Fruit fly (Drosophila melanogaster) whole organism, prepupa: ENCODE results near the gene Gr93b.

Source experiments
- CG6792 ChIP-seq: fragments of 200-800 bp; sonication (Bioruptor generic); optimal IDR thresholded peaks from 3 replicates; lab custom pipeline; 2016; ENCODE audit warnings: missing biosample characterization, missing genetic modification characterization
- Lpt ChIP-seq: fragments of 200-800 bp; sonication (Bioruptor generic); optimal IDR thresholded peaks from 3 replicates; lab custom pipeline; 2016; ENCODE audit warnings: missing biosample characterization, missing genetic modification characterization

DNA sequence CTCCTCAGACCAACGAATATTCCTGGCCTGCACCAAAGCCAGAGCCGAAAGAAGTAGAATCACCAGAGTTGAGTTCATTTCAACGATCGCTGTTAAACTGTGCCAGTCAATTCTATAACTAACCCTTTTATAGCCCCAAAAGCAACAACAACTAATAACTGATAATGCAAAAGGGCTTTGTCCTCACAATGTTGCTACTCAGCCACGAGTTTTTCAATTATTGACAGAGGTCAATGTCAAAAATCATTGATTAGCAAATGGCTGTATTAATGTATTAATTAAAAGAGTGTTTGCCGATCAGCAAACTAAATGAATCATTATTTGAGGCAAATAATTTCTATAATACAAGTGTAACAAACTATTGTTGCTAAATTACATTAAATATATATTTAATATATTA lies 40.8 kb upstream of the Gr93b start, which contains the start of gene fit:
- no peak for TF ChIP-seq CG6792 (GFP tag; lab: Kevin White, UChicago)
- no peak for TF ChIP-seq Lpt (GFP tag; lab: Kevin White, UChicago)
